Fruit fly (Drosophila melanogaster) whole organism, adult: ENCODE measurements around the gene pkaap.

Source experiments
- CG11617 ChIP-seq: fragments of 200-800 bp; sonication (Bioruptor generic); optimal IDR thresholded peaks from 2 replicates; lab custom pipeline; 2017; ENCODE audit warnings: mild to moderate bottlenecking, missing biosample characterization, missing genetic modification reagents, missing genetic modification characterization
- CG12768 ChIP-seq: fragments of 200-800 bp; sonication (Bioruptor generic); optimal IDR thresholded peaks from 2 replicates; lab custom pipeline; 2017; ENCODE audit warnings: missing biosample characterization, missing genetic modification characterization, mild to moderate bottlenecking, moderate library complexity, missing genetic modification reagents
- CG14711 ChIP-seq: fragments of 200-800 bp; sonication (Bioruptor generic); optimal IDR thresholded peaks from 2 replicates; lab custom pipeline; 2018; ENCODE audit warnings: missing biosample characterization, mild to moderate bottlenecking, missing genetic modification characterization, moderate library complexity
- CG1620 ChIP-seq: fragments of 200-800 bp; sonication (Bioruptor generic); optimal IDR thresholded peaks from 2 replicates; lab custom pipeline; 2016; ENCODE audit warnings: missing biosample characterization, missing genetic modification characterization
- CG33017 ChIP-seq: fragments of 200-800 bp; sonication (Bioruptor generic); optimal IDR thresholded peaks from 2 replicates; lab custom pipeline; 2018; ENCODE audit warnings: missing biosample characterization, mild to moderate bottlenecking, missing genetic modification characterization, moderate library complexity
- CG5204 ChIP-seq: fragments of 200-800 bp; sonication (Bioruptor generic); optimal IDR thresholded peaks from 2 replicates; lab custom pipeline; 2016; ENCODE audit warnings: missing biosample characterization, missing genetic modification characterization
- CG7045 ChIP-seq: fragments of 200-800 bp; sonication (Bioruptor generic); optimal IDR thresholded peaks from 2 replicates; lab custom pipeline; 2017; ENCODE audit warnings: missing biosample characterization, mild to moderate bottlenecking, missing genetic modification characterization
- CG7101 ChIP-seq: fragments of 200-800 bp; sonication (Bioruptor generic); optimal IDR thresholded peaks from 2 replicates; lab custom pipeline; 2018; ENCODE audit warnings: missing biosample characterization, mild to moderate bottlenecking, missing genetic modification characterization, moderate library complexity
- Clk ChIP-seq: fragments of 200-800 bp; sonication (Bioruptor generic); optimal IDR thresholded peaks from 2 replicates; lab custom pipeline; 2017; ENCODE audit warnings: missing biosample characterization, missing genetic modification characterization
- Crg-1 ChIP-seq: fragments of 200-800 bp; sonication (Bioruptor generic); optimal IDR thresholded peaks from 2 replicates; lab custom pipeline; 2016; ENCODE audit warnings: missing biosample characterization, missing genetic modification characterization
- Hr96 ChIP-seq: fragments of 200-800 bp; sonication (Bioruptor generic); optimal IDR thresholded peaks from 2 replicates; lab custom pipeline; 2016; ENCODE audit warnings: missing biosample characterization, missing genetic modification characterization
- Mnt ChIP-seq: fragments of 200-800 bp; sonication (Bioruptor generic); optimal IDR thresholded peaks from 2 replicates; lab custom pipeline; 2016; ENCODE audit warnings: missing biosample characterization, mild to moderate bottlenecking, missing genetic modification characterization
- bab1 ChIP-seq: fragments of 200-800 bp; sonication (Bioruptor generic); optimal IDR thresholded peaks from 3 replicates; lab custom pipeline; 2019; ENCODE audit warnings: missing biosample characterization, mild to moderate bottlenecking, missing genetic modification characterization, moderate library complexity
- cic ChIP-seq: fragments of 200-800 bp; sonication (Bioruptor generic); optimal IDR thresholded peaks from 2 replicates; lab custom pipeline; 2017; ENCODE audit warnings: missing biosample characterization, mild to moderate bottlenecking, missing genetic modification characterization, moderate library complexity
- cnc ChIP-seq, 2 experiments: fragments of >200 bp; optimal IDR thresholded peaks; 2 replicates each; lab custom pipeline; 2017
- kay ChIP-seq: fragments of 200-800 bp; sonication (Bioruptor generic); peaks from one replicate; lab custom pipeline; 2016; ENCODE audit warnings: missing biosample characterization, missing genetic modification characterization, borderline replicate concordance
- ovo ChIP-seq: fragments of 200-800 bp; sonication (Bioruptor generic); optimal IDR thresholded peaks from 2 replicates; lab custom pipeline; 2016; ENCODE audit warnings: missing biosample characterization, missing genetic modification characterization
- pad ChIP-seq: fragments of 200-800 bp; sonication (Bioruptor generic); optimal IDR thresholded peaks from 3 replicates; lab custom pipeline; 2017; ENCODE audit warnings: missing biosample characterization, missing genetic modification characterization, mild to moderate bottlenecking, moderate library complexity, missing genetic modification reagents
- tj ChIP-seq: fragments of 200-800 bp; sonication (Bioruptor generic); optimal IDR thresholded peaks from 3 replicates; lab custom pipeline; 2017; ENCODE audit warnings: missing biosample characterization, mild to moderate bottlenecking, missing genetic modification characterization, moderate library complexity
- toe ChIP-seq: fragments of 200-800 bp; sonication (Bioruptor generic); optimal IDR thresholded peaks from 2 replicates; lab custom pipeline; 2016; ENCODE audit warnings: missing biosample characterization, missing genetic modification characterization

Gene pkaap

dm6 chr2L:16272730-16273129 is 15.4 kb upstream of the pkaap start:
- TF ChIP-seq CG11617 (GFP tag; lab: Kevin White, UChicago), result no peak
- no peak for TF ChIP-seq CG5204 (GFP tag; lab: Kevin White, UChicago)
- TF ChIP-seq toe (GFP tag; lab: Kevin White, UChicago), result peak; percentile 31
- TF ChIP-seq CG7101, result peak; percentile 60
- TF ChIP-seq ovo (GFP tag; lab: Kevin White, UChicago), result peak; percentile 56
- no peak for TF ChIP-seq cnc (optimal IDR thresholded peaks at IDR 0.05; lab: Kevin White, UChicago)
- no peak for TF ChIP-seq CG33017
- peak; percentile 28 for TF ChIP-seq CG14711 (tag; lab: Kevin White, UChicago)
- peak; percentile 86 for TF ChIP-seq kay (GFP tag; lab: Kevin White, UChicago)
- TF ChIP-seq Mnt (GFP tag; lab: Kevin White, UChicago), result peak; percentile 33
- TF ChIP-seq Hr96 (GFP tag; lab: Kevin White, UChicago), result no peak
- TF ChIP-seq CG12768 (GFP tag; lab: Kevin White, UChicago), result peak; percentile 17
- no peak for TF ChIP-seq tj
- peak; percentile 11 for TF ChIP-seq CG1620 (GFP tag; lab: Kevin White, UChicago)
- TF ChIP-seq bab1 (GFP tag; lab: Kevin White, UChicago), result no peak
- TF ChIP-seq CG7045 (GFP tag; lab: Kevin White, UChicago), result no peak
- no peak for TF ChIP-seq Clk (GFP tag; lab: Kevin White, UChicago)
- peak; percentile 82 for TF ChIP-seq cic (GFP tag; lab: Kevin White, UChicago)
- TF ChIP-seq Crg-1, result no peak
- TF ChIP-seq pad (GFP tag; lab: Kevin White, UChicago), result peak; percentile 8

dm6 chr2L:16273439-16273838 is 14.7 kb upstream of the pkaap start:
- no peak for TF ChIP-seq toe (GFP tag; lab: Kevin White, UChicago)
- TF ChIP-seq cic (GFP tag; lab: Kevin White, UChicago), result peak; percentile 31
- TF ChIP-seq CG7101, result no peak
- peak; percentile 92 for TF ChIP-seq tj
- no peak for TF ChIP-seq bab1 (GFP tag; lab: Kevin White, UChicago)
- TF ChIP-seq Crg-1, result no peak
- TF ChIP-seq Clk (GFP tag; lab: Kevin White, UChicago), result no peak
- TF ChIP-seq CG14711 (tag; lab: Kevin White, UChicago), result no peak
- TF ChIP-seq CG12768 (GFP tag; lab: Kevin White, UChicago), result no peak
- no peak for TF ChIP-seq Hr96 (GFP tag; lab: Kevin White, UChicago)
- TF ChIP-seq pad (GFP tag; lab: Kevin White, UChicago), result no peak
- no peak for TF ChIP-seq cnc (optimal IDR thresholded peaks at IDR 0.05; lab: Kevin White, UChicago)
- TF ChIP-seq ovo (GFP tag; lab: Kevin White, UChicago), result no peak
- TF ChIP-seq CG11617 (GFP tag; lab: Kevin White, UChicago), result no peak
- TF ChIP-seq CG1620 (GFP tag; lab: Kevin White, UChicago), result no peak
- TF ChIP-seq kay (GFP tag; lab: Kevin White, UChicago), result peak; percentile 53
- TF ChIP-seq Mnt (GFP tag; lab: Kevin White, UChicago), result peak; percentile 6
- peak; percentile 1 for TF ChIP-seq CG33017
- no peak for TF ChIP-seq CG7045 (GFP tag; lab: Kevin White, UChicago)
- TF ChIP-seq CG5204 (GFP tag; lab: Kevin White, UChicago), result no peak

- TF ChIP-seq CG11617 (GFP tag; lab: Kevin White, UChicago) (no peak), ovo (GFP tag; lab: Kevin White, UChicago) (peak; percentile 24), pad (GFP tag; lab: Kevin White, UChicago) (peak; percentile 14), Mnt (GFP tag; lab: Kevin White, UChicago) (no peak), tj (peak; percentile 70), cic (GFP tag; lab: Kevin White, UChicago) (peak; percentile 5)
Observed at dm6 chr2L:16274100-16274499, 14.0 kb upstream of the pkaap start.

dm6 chr2L:16275177-16275808 is 12.8 kb upstream of the pkaap start:
- TF ChIP-seq pad (GFP tag; lab: Kevin White, UChicago), result no peak
- TF ChIP-seq cnc (optimal IDR thresholded peaks at IDR 0.05; lab: Kevin White, UChicago), result no peak
- no peak for TF ChIP-seq Clk (GFP tag; lab: Kevin White, UChicago)
- TF ChIP-seq CG5204 (GFP tag; lab: Kevin White, UChicago), result no peak
- TF ChIP-seq Crg-1, result no peak
- no peak for TF ChIP-seq toe (GFP tag; lab: Kevin White, UChicago)

dm6 chr2L:16275809-16276178 is 12.3 kb upstream of the pkaap start:
- TF ChIP-seq CG12768 (GFP tag; lab: Kevin White, UChicago), result no peak
- no peak for TF ChIP-seq Mnt (GFP tag; lab: Kevin White, UChicago)
- peak; percentile 2 for TF ChIP-seq CG14711 (tag; lab: Kevin White, UChicago)
- TF ChIP-seq tj, result peak; percentile 24
- peak; percentile 30 for TF ChIP-seq CG11617 (GFP tag; lab: Kevin White, UChicago)
- TF ChIP-seq CG1620 (GFP tag; lab: Kevin White, UChicago), result no peak
- TF ChIP-seq bab1 (GFP tag; lab: Kevin White, UChicago), result no peak
- TF ChIP-seq CG33017, result no peak
- TF ChIP-seq Clk (GFP tag; lab: Kevin White, UChicago), result peak; percentile 30
- TF ChIP-seq cnc (optimal IDR thresholded peaks at IDR 0.05; lab: Kevin White, UChicago), result no peak
- TF ChIP-seq CG7101, result peak; percentile 26
- no peak for TF ChIP-seq ovo (GFP tag; lab: Kevin White, UChicago)
- TF ChIP-seq cic (GFP tag; lab: Kevin White, UChicago), result no peak
- peak; percentile 31 for TF ChIP-seq CG5204 (GFP tag; lab: Kevin White, UChicago)
- TF ChIP-seq kay (GFP tag; lab: Kevin White, UChicago), result no peak
- TF ChIP-seq toe (GFP tag; lab: Kevin White, UChicago), result no peak
- TF ChIP-seq CG7045 (GFP tag; lab: Kevin White, UChicago), result peak; percentile 7
- no peak for TF ChIP-seq Crg-1
- no peak for TF ChIP-seq Hr96 (GFP tag; lab: Kevin White, UChicago)
- peak; percentile 15 for TF ChIP-seq pad (GFP tag; lab: Kevin White, UChicago)
